Fruit fly (Drosophila melanogaster): ENCODE measurements around the gene CG42514.

The CG42514 gene

dm6 chr3L:16497198-16497701 is 1.2 kb upstream of the CG42514 start, which contains the start of gene st:
TSS of gene st (plus strand) at chr3L:16497651.
- TF ChIP-seq foxo (GFP tag; optimal IDR thresholded peaks at IDR 0.05): no peak
- no peak for TF ChIP-seq psq (GFP tag; optimal IDR thresholded peaks at IDR 0.05)
- no peak for TF ChIP-seq sage (GFP tag; optimal IDR thresholded peaks at IDR 0.05)
- TF ChIP-seq br (GFP tag; optimal IDR thresholded peaks at IDR 0.05): no peak
- TF ChIP-seq Hr83 (GFP tag; optimal IDR thresholded peaks at IDR 0.05; ENCODE audit: poor library complexity, severe bottlenecking): no peak
- TF ChIP-seq ey (GFP tag; optimal IDR thresholded peaks at IDR 0.05): no peak
- no peak for TF ChIP-seq Jra (GFP tag; optimal IDR thresholded peaks at IDR 0.05)
- TF ChIP-seq Vsx2 (GFP tag; optimal IDR thresholded peaks at IDR 0.05; ENCODE audit: partially characterized antibody): no peak
- TF ChIP-seq sv (GFP tag; optimal IDR thresholded peaks at IDR 0.05): no peak
- TF ChIP-seq fru (GFP tag; optimal IDR thresholded peaks at IDR 0.05): no peak
- TF ChIP-seq OdsH (GFP tag; optimal IDR thresholded peaks at IDR 0.05): no peak

- TF ChIP-seq Sp1 (GFP tag; optimal IDR thresholded peaks at IDR 0.05): no peak
- no peak for TF ChIP-seq Rel (GFP tag; optimal IDR thresholded peaks at IDR 0.05)
- TF ChIP-seq Rel (tag; optimal IDR thresholded peaks at IDR 0.05): no peak
- TF ChIP-seq ey (GFP tag; optimal IDR thresholded peaks at IDR 0.05): no peak
- no peak for TF ChIP-seq Vsx2 (GFP tag; optimal IDR thresholded peaks at IDR 0.05; ENCODE audit: partially characterized antibody)
- no peak for TF ChIP-seq GATAd (GFP tag; optimal IDR thresholded peaks at IDR 0.05)
- no peak for TF ChIP-seq Jra (GFP tag; optimal IDR thresholded peaks at IDR 0.05)
- TF ChIP-seq psq (GFP tag; optimal IDR thresholded peaks at IDR 0.05): no peak
- TF ChIP-seq Hr78 (GFP tag; optimal IDR thresholded peaks at IDR 0.05): no peak
- no peak for TF ChIP-seq sage (GFP tag; optimal IDR thresholded peaks at IDR 0.05)
Observed at dm6 chr3L:16495235-16495634, 801 bp downstream of the CG42514 start.

dm6 chr3L:16494651-16495074 is 1.4 kb downstream of the CG42514 start:
- no peak for TF ChIP-seq brk (GFP tag; optimal IDR thresholded peaks at IDR 0.05)
- peak; percentile 36 for TF ChIP-seq HLH106 (tag; optimal IDR thresholded peaks at IDR 0.05)
- no peak for TF ChIP-seq CG9705 (GFP tag; optimal IDR thresholded peaks at IDR 0.05)
- TF ChIP-seq ey (GFP tag; optimal IDR thresholded peaks at IDR 0.05): no peak
- no peak for TF ChIP-seq Dif (GFP tag; optimal IDR thresholded peaks at IDR 0.05; ENCODE audit: partially characterized antibody)
- peak; percentile 13 for TF ChIP-seq h (GFP tag; optimal IDR thresholded peaks at IDR 0.05)
- no peak for TF ChIP-seq br (GFP tag; optimal IDR thresholded peaks at IDR 0.05)
- TF ChIP-seq dmrt93B (GFP tag; optimal IDR thresholded peaks at IDR 0.05): no peak
- no peak for TF ChIP-seq psq (GFP tag; optimal IDR thresholded peaks at IDR 0.05)
- no peak for TF ChIP-seq GATAd (GFP tag; optimal IDR thresholded peaks at IDR 0.05)
- TF ChIP-seq OdsH (GFP tag; optimal IDR thresholded peaks at IDR 0.05): no peak
- no peak for TF ChIP-seq Hnf4 (GFP tag; optimal IDR thresholded peaks at IDR 0.05)
- TF ChIP-seq Jra (GFP tag; optimal IDR thresholded peaks at IDR 0.05): no peak
- no peak for TF ChIP-seq dsf (GFP tag; optimal IDR thresholded peaks at IDR 0.05; ENCODE audit: borderline replicate concordance)
- no peak for TF ChIP-seq lola (GFP tag; optimal IDR thresholded peaks at IDR 0.05)
- TF ChIP-seq Abd-B (GFP tag; optimal IDR thresholded peaks at IDR 0.05): no peak
- TF ChIP-seq Hr78 (GFP tag; optimal IDR thresholded peaks at IDR 0.05): no peak
- TF ChIP-seq Dfd (GFP tag; optimal IDR thresholded peaks at IDR 0.05): no peak
- no peak for TF ChIP-seq CrebA (GFP tag; optimal IDR thresholded peaks at IDR 0.05; ENCODE audit: borderline replicate concordance)
- no peak for TF ChIP-seq Hr83 (GFP tag; optimal IDR thresholded peaks at IDR 0.05; ENCODE audit: poor library complexity, severe bottlenecking)
- no peak for TF ChIP-seq usp (GFP tag; optimal IDR thresholded peaks at IDR 0.05)
- peak in 1 of 2 experiments; percentile 29 for TF ChIP-seq foxo (GFP tag; optimal IDR thresholded peaks at IDR 0.05)
- TF ChIP-seq Mio (GFP tag; optimal IDR thresholded peaks at IDR 0.05): no peak
- TF ChIP-seq woc (GFP tag; optimal IDR thresholded peaks at IDR 0.05): peak; percentile 68
- no peak for TF ChIP-seq sage (GFP tag; optimal IDR thresholded peaks at IDR 0.05)
- no peak for TF ChIP-seq jim (GFP tag; optimal IDR thresholded peaks at IDR 0.05)
- TF ChIP-seq sv (GFP tag; optimal IDR thresholded peaks at IDR 0.05): no peak
- TF ChIP-seq CG32264 (GFP tag; optimal IDR thresholded peaks at IDR 0.05): no peak
- TF ChIP-seq fru (GFP tag; optimal IDR thresholded peaks at IDR 0.05): peak; percentile 54

- TF ChIP-seq woc (GFP tag; optimal IDR thresholded peaks at IDR 0.05): no peak
- TF ChIP-seq fru (GFP tag; optimal IDR thresholded peaks at IDR 0.05): no peak
- TF ChIP-seq sage (GFP tag; optimal IDR thresholded peaks at IDR 0.05): no peak
- no peak for TF ChIP-seq N (GFP tag; optimal IDR thresholded peaks at IDR 0.05)
- no peak for TF ChIP-seq GATAd (GFP tag; optimal IDR thresholded peaks at IDR 0.05)
- no peak for TF ChIP-seq pan (optimal IDR thresholded peaks at IDR 0.05)
- TF ChIP-seq Myc (optimal IDR thresholded peaks at IDR 0.05): peak; percentile 69
- TF ChIP-seq psq (GFP tag; optimal IDR thresholded peaks at IDR 0.05): no peak
Observed at dm6 chr3L:16493717-16494116, 2.3 kb downstream of the CG42514 start.

All from whole organism, wandering third instar larva.